Worm (Caenorhabditis elegans): Measurements from ENCODE around the gene F16F9.4.

- TF ChIP-seq lin-11 (tag; optimal IDR thresholded peaks at IDR 0.05) (no peak), unc-86 (tag; optimal IDR thresholded peaks at IDR 0.05) (no peak), Y22D7AL.16 (tag; optimal IDR thresholded peaks at IDR 0.05) (no peak), nhr-11 (tag; optimal IDR thresholded peaks at IDR 0.05) (no peak), tbx-2 (tag; optimal IDR thresholded peaks at IDR 0.05) (peak; percentile 24), ama-1 (optimal IDR thresholded peaks at IDR 0.05) (no peak), pag-3 (tag; optimal IDR thresholded peaks at IDR 0.05; ENCODE audit: borderline replicate concordance) (no peak), pha-4 (tag; optimal IDR thresholded peaks at IDR 0.05) (no peak), ceh-30 (tag; optimal IDR thresholded peaks at IDR 0.05) (no peak), dve-1 (tag; optimal IDR thresholded peaks at IDR 0.05) (no peak), ceh-18 (tag; optimal IDR thresholded peaks at IDR 0.05) (no peak), fkh-10 (GFP tag; optimal IDR thresholded peaks at IDR 0.05) (no peak)
Measured at ce11 chrX:8422020-8422419, 41.1 kb downstream of the F16F9.4 start, which contains the start of gene tag-123.
